Fruit fly (Drosophila melanogaster) whole organism, embryonic: ENCODE data around the gene CG32440.

Source experiments
- Abd-B ChIP-seq: fragments of 200-800 bp; sonication (Bioruptor generic); optimal IDR thresholded peaks from 2 replicates; lab custom pipeline; 2018; ENCODE audit warnings: missing biosample characterization, mild to moderate bottlenecking, missing genetic modification characterization, moderate library complexity
- Awh ChIP-seq: fragments of 200-800 bp; sonication (Bioruptor generic); IDR thresholded peaks from 2 replicates; pipeline ENCODE4, ENCODE4 v1.3.6; 2022; ENCODE audit warnings: missing biosample characterization, missing genetic modification characterization
- CG10565 ChIP-seq: fragments of 200-800 bp; sonication (Bioruptor generic); optimal IDR thresholded peaks from 3 replicates; lab custom pipeline; 2016; ENCODE audit warnings: missing biosample characterization, mild to moderate bottlenecking, missing genetic modification characterization
- CG10979 ChIP-seq: fragments of 200-800 bp; sonication (Bioruptor generic); optimal IDR thresholded peaks from 2 replicates; lab custom pipeline; 2018; ENCODE audit warnings: missing biosample characterization, mild to moderate bottlenecking, missing genetic modification characterization, moderate library complexity
- CG11696 ChIP-seq: fragments of 200-800 bp; sonication (Bioruptor generic); IDR thresholded peaks from 2 replicates; pipeline ENCODE4 v1.3.6; 2022; ENCODE audit warnings: missing biosample characterization, missing genetic modification characterization
- CG12155 ChIP-seq: fragments of 200-800 bp; sonication (Bioruptor generic); optimal IDR thresholded peaks from 3 replicates; lab custom pipeline; 2016; ENCODE audit warnings: missing biosample characterization, missing genetic modification characterization
- CG13424 ChIP-seq: fragments of 200-800 bp; sonication (Bioruptor generic); optimal IDR thresholded peaks from 2 replicates; lab custom pipeline; 2019; ENCODE audit warnings: missing biosample characterization, mild to moderate bottlenecking, missing genetic modification characterization, moderate library complexity
- CG13624 ChIP-seq: fragments of 200-800 bp; sonication (Bioruptor generic); optimal IDR thresholded peaks from 2 replicates; lab custom pipeline; 2016; ENCODE audit warnings: missing biosample characterization, missing genetic modification characterization
- CG14710 ChIP-seq: fragments of 200-800 bp; sonication (Bioruptor generic); optimal IDR thresholded peaks from 3 replicates; lab custom pipeline; 2019; ENCODE audit warnings: missing biosample characterization, mild to moderate bottlenecking, missing genetic modification characterization, moderate library complexity
- CG15601 ChIP-seq: fragments of 200-800 bp; sonication (Bioruptor generic); optimal IDR thresholded peaks from 3 replicates; lab custom pipeline; 2019; ENCODE audit warnings: missing biosample characterization, mild to moderate bottlenecking, missing genetic modification characterization, moderate library complexity
- CG17359 ChIP-seq: fragments of 200-800 bp; sonication (Bioruptor generic); optimal IDR thresholded peaks from 3 replicates; lab custom pipeline; 2018; ENCODE audit warnings: missing biosample characterization, mild to moderate bottlenecking, missing genetic modification characterization, moderate library complexity
- CG3065 ChIP-seq: fragments of 200-800 bp; sonication (Bioruptor generic); optimal IDR thresholded peaks from 2 replicates; lab custom pipeline; 2016; ENCODE audit warnings: missing biosample characterization, missing genetic modification characterization
- CG31441 ChIP-seq: fragments of 200-800 bp; sonication (Bioruptor generic); IDR thresholded peaks from 2 replicates; pipeline ENCODE4 v1.3.6; 2022; ENCODE audit warnings: missing biosample characterization, missing genetic modification characterization
- CG4854 ChIP-seq: fragments of 200-800 bp; sonication (Bioruptor generic); optimal IDR thresholded peaks from 2 replicates; lab custom pipeline; 2016; ENCODE audit warnings: missing biosample characterization, missing genetic modification characterization, inconsistent platforms
- CG5180 ChIP-seq: fragments of 200-800 bp; sonication (Bioruptor generic); optimal IDR thresholded peaks from 3 replicates; lab custom pipeline; 2017; ENCODE audit warnings: missing biosample characterization, missing genetic modification characterization, mild to moderate bottlenecking, moderate library complexity, missing genetic modification reagents
- CG5245 ChIP-seq: fragments of 200-800 bp; sonication (Bioruptor generic); optimal IDR thresholded peaks from 3 replicates; lab custom pipeline; 2016; ENCODE audit warnings: missing biosample characterization, missing genetic modification characterization
- CG6254 ChIP-seq: fragments of 200-800 bp; sonication (Bioruptor generic); optimal IDR thresholded peaks from 3 replicates; lab custom pipeline; 2017; ENCODE audit warnings: mild to moderate bottlenecking, missing biosample characterization, missing genetic modification reagents, missing genetic modification characterization
- CG6854 ChIP-seq: fragments of 200-800 bp; sonication (Bioruptor generic); optimal IDR thresholded peaks from 3 replicates; lab custom pipeline; 2017; ENCODE audit warnings: missing biosample characterization, mild to moderate bottlenecking, missing genetic modification characterization
- CG7556 ChIP-seq: fragments of 200-800 bp; sonication (Bioruptor generic); optimal IDR thresholded peaks from 2 replicates; lab custom pipeline; 2017; ENCODE audit warnings: missing biosample characterization, mild to moderate bottlenecking, missing genetic modification characterization
- CG7786 ChIP-seq: fragments of 200-800 bp; sonication (Bioruptor generic); optimal IDR thresholded peaks from 2 replicates; lab custom pipeline; 2016; ENCODE audit warnings: missing biosample characterization, missing genetic modification characterization
- MESR4 ChIP-seq: fragments of 200-800 bp; sonication (Bioruptor generic); optimal IDR thresholded peaks from 2 replicates; lab custom pipeline; 2018; ENCODE audit warnings: missing biosample characterization, mild to moderate bottlenecking, missing genetic modification characterization, moderate library complexity
- Meics ChIP-seq: fragments of 200-800 bp; sonication (Bioruptor generic); optimal IDR thresholded peaks from 2 replicates; lab custom pipeline; 2017; ENCODE audit warnings: missing biosample characterization, mild to moderate bottlenecking, missing genetic modification characterization
- NC2α ChIP-seq: fragments of 200-800 bp; sonication (Bioruptor generic); optimal IDR thresholded peaks from 2 replicates; lab custom pipeline; 2016; ENCODE audit warnings: missing biosample characterization, missing genetic modification characterization
- NFAT ChIP-seq: fragments of 200-800 bp; sonication (Bioruptor generic); IDR thresholded peaks from 2 replicates; pipeline ENCODE4 v1.3.6; 2022; ENCODE audit warnings: missing biosample characterization, missing genetic modification characterization
- Oli ChIP-seq: fragments of 200-800 bp; sonication (Bioruptor generic); optimal IDR thresholded peaks from 2 replicates; lab custom pipeline; 2018; ENCODE audit warnings: missing biosample characterization, mild to moderate bottlenecking, missing genetic modification characterization, moderate library complexity
- Optix ChIP-seq: fragments of 200-800 bp; sonication (Bioruptor generic); IDR thresholded peaks from 3 replicates; pipeline ENCODE4 v1.3.6; 2022; ENCODE audit warnings: missing biosample characterization, missing genetic modification characterization
- PHDP ChIP-seq: fragments of 200-800 bp; sonication (Bioruptor generic); optimal IDR thresholded peaks from 3 replicates; lab custom pipeline; 2018; ENCODE audit warnings: missing biosample characterization, mild to moderate bottlenecking, missing genetic modification characterization, moderate library complexity
- Pdp1 ChIP-seq, 2 experiments: fragments of 200-800 bp; sonication (Bioruptor generic); optimal IDR thresholded peaks; 3 replicates each; lab custom pipeline; 2016; ENCODE audit warnings: missing biosample characterization in 2 of 2, missing genetic modification characterization in 2 of 2, mild to moderate bottlenecking in 1 of 2, moderate library complexity in 1 of 2
- Trl ChIP-seq, 3 experiments: fragments of >200 bp in 2 of 3; fragments of 200-800 bp in 1 of 3; sonication (Bioruptor generic) in 1 of 3; optimal IDR thresholded peaks; 2 replicates in 1 of 3; 3 replicates in 2 of 3; lab custom pipeline; 2016 to 2017; ENCODE audit warnings: missing biosample characterization in 1 of 3, missing genetic modification characterization in 1 of 3
- Usf ChIP-seq: fragments of 200-800 bp; sonication (Bioruptor generic); optimal IDR thresholded peaks from 2 replicates; lab custom pipeline; 2017; ENCODE audit warnings: missing genotype, missing biosample characterization, missing genetic modification characterization
- YL-1 ChIP-seq: fragments of 200-800 bp; sonication (Bioruptor generic); optimal IDR thresholded peaks from 3 replicates; lab custom pipeline; 2017; ENCODE audit warnings: missing biosample characterization, mild to moderate bottlenecking, missing genetic modification characterization
- bsh ChIP-seq, 2 experiments: fragments of 200-800 bp; sonication (Bioruptor generic); optimal IDR thresholded peaks; 2 replicates each; lab custom pipeline; 2017 to 2018; ENCODE audit warnings: mild to moderate bottlenecking in 2 of 2, missing biosample characterization in 2 of 2, missing genetic modification characterization in 2 of 2, moderate library complexity in 1 of 2
- chinmo ChIP-seq: fragments of 200-800 bp; sonication (Bioruptor generic); IDR thresholded peaks from 4 replicates; pipeline ENCODE4 v1.3.6; 2022; ENCODE audit warnings: missing biosample characterization, missing genetic modification characterization; ENCODE audit not compliant: partially characterized antibody
- da ChIP-seq: fragments of 200-800 bp; sonication (Bioruptor generic); optimal IDR thresholded peaks from 2 replicates; lab custom pipeline; 2016; ENCODE audit warnings: missing biosample characterization, missing genetic modification characterization
- ewg ChIP-seq: fragments of 200-800 bp; sonication (Bioruptor generic); optimal IDR thresholded peaks from 3 replicates; lab custom pipeline; 2017; ENCODE audit warnings: mild to moderate bottlenecking, missing biosample characterization, missing genetic modification reagents, missing genetic modification characterization
- fd64A ChIP-seq: fragments of 200-800 bp; sonication (Bioruptor generic); optimal IDR thresholded peaks from 3 replicates; lab custom pipeline; 2018; ENCODE audit warnings: missing biosample characterization, mild to moderate bottlenecking, missing genetic modification characterization
- ken ChIP-seq: fragments of 200-800 bp; sonication (Bioruptor generic); IDR thresholded peaks from 3 replicates; pipeline ENCODE4 v1.3.6; 2022; ENCODE audit warnings: missing biosample characterization, missing genetic modification characterization
- lov ChIP-seq, 2 experiments: fragments of 200-800 bp in 1 of 2; fragments of >200 bp in 1 of 2; sonication (Bioruptor generic) in 1 of 2; IDR thresholded peaks in 1 of 2; optimal IDR thresholded peaks in 1 of 2; 2 replicates in 1 of 2; 3 replicates in 1 of 2; pipeline versions ENCODE4 v1.3.6 to Lab custom; 2017 to 2022; ENCODE audit warnings: missing biosample characterization in 1 of 2, missing genetic modification characterization in 1 of 2
- maf-S ChIP-seq: fragments of 200-800 bp; sonication (Bioruptor generic); optimal IDR thresholded peaks from 2 replicates; lab custom pipeline; 2016; ENCODE audit warnings: missing biosample characterization, missing genetic modification characterization
- mam ChIP-seq: fragments of 200-800 bp; sonication (Bioruptor generic); optimal IDR thresholded peaks from 3 replicates; lab custom pipeline; 2016; ENCODE audit warnings: missing biosample characterization, missing genetic modification characterization
- nom ChIP-seq: fragments of 200-800 bp; sonication (Bioruptor generic); optimal IDR thresholded peaks from 2 replicates; lab custom pipeline; 2017; ENCODE audit warnings: missing biosample characterization, missing genetic modification characterization, mild to moderate bottlenecking, moderate library complexity, missing genetic modification reagents
- phol ChIP-seq: fragments of 200-800 bp; sonication (Bioruptor generic); optimal IDR thresholded peaks from 3 replicates; lab custom pipeline; 2018; ENCODE audit warnings: missing biosample characterization, mild to moderate bottlenecking, missing genetic modification characterization, moderate library complexity
- ro ChIP-seq: fragments of 200-800 bp; sonication (Bioruptor generic); IDR thresholded peaks from 2 replicates; pipeline ENCODE4 v1.3.6; 2022; ENCODE audit warnings: missing biosample characterization, missing genetic modification characterization
- salm ChIP-seq: fragments of 200-800 bp; sonication (Bioruptor generic); optimal IDR thresholded peaks from 2 replicates; lab custom pipeline; 2018; ENCODE audit warnings: missing biosample characterization, mild to moderate bottlenecking, missing genetic modification characterization
- slou ChIP-seq: fragments of 200-800 bp; sonication (Bioruptor generic); optimal IDR thresholded peaks from 3 replicates; lab custom pipeline; 2016; ENCODE audit warnings: missing biosample characterization, missing genetic modification characterization
- sna ChIP-seq: fragments of 200-800 bp; sonication (Bioruptor generic); IDR thresholded peaks from 2 replicates; pipeline ENCODE4 v1.3.6; 2022; ENCODE audit warnings: missing biosample characterization, missing genetic modification characterization; ENCODE audit not compliant: partially characterized antibody
- so ChIP-seq: fragments of 200-800 bp; sonication (Bioruptor generic); IDR thresholded peaks from 3 replicates; pipeline ENCODE4 v1.3.6; 2022; ENCODE audit warnings: missing biosample characterization, missing genetic modification characterization
- tio ChIP-seq: fragments of 200-800 bp; sonication (Bioruptor generic); optimal IDR thresholded peaks from 2 replicates; lab custom pipeline; 2017; ENCODE audit warnings: missing biosample characterization, missing genetic modification characterization, inconsistent platforms
- trem ChIP-seq: fragments of 200-800 bp; optimal IDR thresholded peaks from 3 replicates; lab custom pipeline; 2019; ENCODE audit warnings: missing biosample characterization, mild to moderate bottlenecking, missing genetic modification characterization, moderate library complexity
- vnd ChIP-seq: fragments of 200-800 bp; sonication (Bioruptor generic); IDR thresholded peaks from 3 replicates; pipeline ENCODE4 v1.3.6; 2022; ENCODE audit warnings: missing biosample characterization, missing genetic modification characterization; ENCODE audit not compliant: partially characterized antibody

CG32440 gene

DNA sequence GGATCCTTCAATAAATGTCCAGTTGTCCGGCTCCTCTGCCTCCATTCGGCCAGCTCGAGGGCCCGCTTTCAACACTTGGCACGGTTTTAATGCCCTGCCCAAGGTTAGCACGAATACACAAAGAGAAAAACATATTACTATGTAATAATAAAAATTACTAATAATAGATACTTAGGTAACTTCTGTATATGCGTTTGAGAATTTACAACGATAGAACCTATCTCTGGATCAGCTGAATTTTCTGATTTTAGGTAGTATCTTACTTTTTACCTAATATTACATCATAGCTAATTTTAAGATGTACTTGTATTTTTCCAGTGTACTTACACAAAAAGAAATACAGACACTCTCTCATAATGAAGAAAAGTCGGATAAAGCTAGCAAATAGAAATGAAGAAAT, 25.7 kb downstream of the CG32440 start (continued):
- no peak for TF ChIP-seq CG3065 (GFP tag; lab: Kevin White, UChicago)
- no peak for TF ChIP-seq CG4854 (GFP tag; lab: Kevin White, UChicago)
- TF ChIP-seq trem (tag; lab: Kevin White, UChicago) = no peak
- peak; percentile 27 for TF ChIP-seq phol (tag; lab: Kevin White, UChicago)
- no peak for TF ChIP-seq sna
- no peak for TF ChIP-seq CG6254 (GFP tag; lab: Kevin White, UChicago)
- TF ChIP-seq NFAT (GFP tag; lab: Robert Waterston, UW) = no peak
- TF ChIP-seq vnd (GFP tag; lab: Robert Waterston, UW) = no peak
- no peak for TF ChIP-seq CG14710
- TF ChIP-seq CG10565 (GFP tag; lab: Kevin White, UChicago) = no peak
- no peak for TF ChIP-seq NC2α
- no peak for TF ChIP-seq CG5180 (GFP tag; lab: Kevin White, UChicago)
- TF ChIP-seq CG13624 = no peak
- TF ChIP-seq Oli (tag; lab: Kevin White, UChicago) = peak; percentile 49
- peak; percentile 12 for TF ChIP-seq Abd-B (GFP tag; lab: Kevin White, UChicago)
- peak; percentile 15 for TF ChIP-seq CG17359 (tag; lab: Kevin White, UChicago)
- TF ChIP-seq CG13424 = peak; percentile 31
- TF ChIP-seq CG11696 (GFP tag; lab: Robert Waterston, UW) = no peak
- no peak for TF ChIP-seq CG6854 (GFP tag; lab: Kevin White, UChicago)
- TF ChIP-seq CG15601 (tag; lab: Kevin White, UChicago) = no peak
- no peak for TF ChIP-seq fd64A (GFP tag; lab: Kevin White, UChicago)
- no peak for TF ChIP-seq chinmo (GFP tag; lab: Robert Waterston, UW)
- TF ChIP-seq CG31441 (GFP tag; lab: Robert Waterston, UW) = peak; percentile 22; the same call in 1 of the 2 replicates
- peak; percentile 48 for TF ChIP-seq PHDP (tag; lab: Kevin White, UChicago)
- no peak for TF ChIP-seq Usf (GFP tag; lab: Kevin White, UChicago)
- TF ChIP-seq CG12155 (GFP tag; lab: Kevin White, UChicago) = no peak
- TF ChIP-seq mam (GFP tag; lab: Kevin White, UChicago) = no peak
- peak in 1 of 2 experiments; percentile 15 for TF ChIP-seq Pdp1 (GFP tag; optimal IDR thresholded peaks at IDR 0.05; lab: Kevin White, UChicago)
- no peak for TF ChIP-seq da (GFP tag; lab: Kevin White, UChicago)
- TF ChIP-seq ro (GFP tag; lab: Robert Waterston, UW) = no peak
- TF ChIP-seq bsh (GFP tag; optimal IDR thresholded peaks at IDR 0.05; lab: Kevin White, UChicago) = peak in 1 of 2 experiments; percentile 40
- TF ChIP-seq CG5245 (GFP tag; lab: Kevin White, UChicago) = no peak
- no peak for TF ChIP-seq ken (GFP tag; lab: Robert Waterston, UW)
- TF ChIP-seq, all 482 proteins: peak for 43

DNA sequence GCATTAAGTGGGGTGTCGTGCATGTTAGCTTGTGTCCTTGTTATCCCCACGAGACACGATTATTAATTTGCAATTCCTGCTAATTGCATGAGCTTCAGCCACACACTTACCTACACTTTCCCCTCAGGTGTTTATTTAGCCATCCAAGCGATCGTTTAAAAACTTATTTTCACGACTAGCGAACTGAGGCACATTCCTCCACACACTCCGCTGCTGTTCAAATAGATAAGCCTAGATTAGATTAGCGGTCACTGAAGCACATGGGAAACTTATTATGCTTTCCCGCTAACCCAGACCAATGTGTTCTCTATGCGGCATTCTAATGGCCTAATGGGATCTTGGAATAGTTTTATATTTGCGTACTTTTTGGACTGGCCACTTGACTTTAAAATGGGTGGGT, 26.9 kb downstream of the CG32440 start:
- TF ChIP-seq Awh (GFP tag; lab: Robert Waterston, UW) (no peak), CG7786 (no peak), Trl (optimal IDR thresholded peaks at IDR 0.05; lab: Kevin White, UChicago) (no peak), Trl (GFP tag; optimal IDR thresholded peaks at IDR 0.05; lab: Kevin White, UChicago) (no peak), lov (optimal IDR thresholded peaks at IDR 0.05; lab: Kevin White, UChicago) (no peak), lov (GFP tag; IDR thresholded peaks at IDR 0.05; lab: Robert Waterston, UW) (no peak), MESR4 (GFP tag; lab: Kevin White, UChicago) (no peak), CG10979 (tag; lab: Kevin White, UChicago) (no peak), Meics (GFP tag; lab: Kevin White, UChicago) (no peak), tio (GFP tag; lab: Kevin White, UChicago) (no peak), ewg (GFP tag; lab: Kevin White, UChicago) (no peak), so (GFP tag; lab: Robert Waterston, UW) (no peak), salm (tag; lab: Kevin White, UChicago) (no peak), nom (GFP tag; lab: Kevin White, UChicago) (no peak), Optix (GFP tag; lab: Robert Waterston, UW) (no peak), slou (GFP tag; lab: Kevin White, UChicago) (no peak), CG7556 (GFP tag; lab: Kevin White, UChicago) (no peak), YL-1 (GFP tag; lab: Kevin White, UChicago) (no peak), maf-S (GFP tag; lab: Kevin White, UChicago) (no peak)
